Fruit fly (Drosophila melanogaster) whole organism, adult: ENCODE measurements around the gene NKCC.

Experiments used
- CG11617 ChIP-seq: fragments of 200-800 bp; sonication (Bioruptor generic); optimal IDR thresholded peaks from 2 replicates; lab custom pipeline; 2017; ENCODE audit warnings: mild to moderate bottlenecking, missing biosample characterization, missing genetic modification reagents, missing genetic modification characterization
- CG12768 ChIP-seq: fragments of 200-800 bp; sonication (Bioruptor generic); optimal IDR thresholded peaks from 2 replicates; lab custom pipeline; 2017; ENCODE audit warnings: missing biosample characterization, missing genetic modification characterization, mild to moderate bottlenecking, moderate library complexity, missing genetic modification reagents
- CG14711 ChIP-seq: fragments of 200-800 bp; sonication (Bioruptor generic); optimal IDR thresholded peaks from 2 replicates; lab custom pipeline; 2018; ENCODE audit warnings: missing biosample characterization, mild to moderate bottlenecking, missing genetic modification characterization, moderate library complexity
- CG1620 ChIP-seq: fragments of 200-800 bp; sonication (Bioruptor generic); optimal IDR thresholded peaks from 2 replicates; lab custom pipeline; 2016; ENCODE audit warnings: missing biosample characterization, missing genetic modification characterization
- CG33017 ChIP-seq: fragments of 200-800 bp; sonication (Bioruptor generic); optimal IDR thresholded peaks from 2 replicates; lab custom pipeline; 2018; ENCODE audit warnings: missing biosample characterization, mild to moderate bottlenecking, missing genetic modification characterization, moderate library complexity
- CG5204 ChIP-seq: fragments of 200-800 bp; sonication (Bioruptor generic); optimal IDR thresholded peaks from 2 replicates; lab custom pipeline; 2016; ENCODE audit warnings: missing biosample characterization, missing genetic modification characterization
- CG7045 ChIP-seq: fragments of 200-800 bp; sonication (Bioruptor generic); optimal IDR thresholded peaks from 2 replicates; lab custom pipeline; 2017; ENCODE audit warnings: missing biosample characterization, mild to moderate bottlenecking, missing genetic modification characterization
- CG7101 ChIP-seq: fragments of 200-800 bp; sonication (Bioruptor generic); optimal IDR thresholded peaks from 2 replicates; lab custom pipeline; 2018; ENCODE audit warnings: missing biosample characterization, mild to moderate bottlenecking, missing genetic modification characterization, moderate library complexity
- Clk ChIP-seq: fragments of 200-800 bp; sonication (Bioruptor generic); optimal IDR thresholded peaks from 2 replicates; lab custom pipeline; 2017; ENCODE audit warnings: missing biosample characterization, missing genetic modification characterization
- Crg-1 ChIP-seq: fragments of 200-800 bp; sonication (Bioruptor generic); optimal IDR thresholded peaks from 2 replicates; lab custom pipeline; 2016; ENCODE audit warnings: missing biosample characterization, missing genetic modification characterization
- Hr96 ChIP-seq: fragments of 200-800 bp; sonication (Bioruptor generic); optimal IDR thresholded peaks from 2 replicates; lab custom pipeline; 2016; ENCODE audit warnings: missing biosample characterization, missing genetic modification characterization
- Mnt ChIP-seq: fragments of 200-800 bp; sonication (Bioruptor generic); optimal IDR thresholded peaks from 2 replicates; lab custom pipeline; 2016; ENCODE audit warnings: missing biosample characterization, mild to moderate bottlenecking, missing genetic modification characterization
- bab1 ChIP-seq: fragments of 200-800 bp; sonication (Bioruptor generic); optimal IDR thresholded peaks from 3 replicates; lab custom pipeline; 2019; ENCODE audit warnings: missing biosample characterization, mild to moderate bottlenecking, missing genetic modification characterization, moderate library complexity
- cic ChIP-seq: fragments of 200-800 bp; sonication (Bioruptor generic); optimal IDR thresholded peaks from 2 replicates; lab custom pipeline; 2017; ENCODE audit warnings: missing biosample characterization, mild to moderate bottlenecking, missing genetic modification characterization, moderate library complexity
- cnc ChIP-seq, 2 experiments: fragments of >200 bp; optimal IDR thresholded peaks; 2 replicates each; lab custom pipeline; 2017
- kay ChIP-seq: fragments of 200-800 bp; sonication (Bioruptor generic); peaks from one replicate; lab custom pipeline; 2016; ENCODE audit warnings: missing biosample characterization, missing genetic modification characterization, borderline replicate concordance
- ovo ChIP-seq: fragments of 200-800 bp; sonication (Bioruptor generic); optimal IDR thresholded peaks from 2 replicates; lab custom pipeline; 2016; ENCODE audit warnings: missing biosample characterization, missing genetic modification characterization
- pad ChIP-seq: fragments of 200-800 bp; sonication (Bioruptor generic); optimal IDR thresholded peaks from 3 replicates; lab custom pipeline; 2017; ENCODE audit warnings: missing biosample characterization, missing genetic modification characterization, mild to moderate bottlenecking, moderate library complexity, missing genetic modification reagents
- tj ChIP-seq: fragments of 200-800 bp; sonication (Bioruptor generic); optimal IDR thresholded peaks from 3 replicates; lab custom pipeline; 2017; ENCODE audit warnings: missing biosample characterization, mild to moderate bottlenecking, missing genetic modification characterization, moderate library complexity
- toe ChIP-seq: fragments of 200-800 bp; sonication (Bioruptor generic); optimal IDR thresholded peaks from 2 replicates; lab custom pipeline; 2016; ENCODE audit warnings: missing biosample characterization, missing genetic modification characterization

Gene NKCC

dm6 chr3R:5516582-5517001 lies 14.1 kb upstream of the NKCC start:
- TF ChIP-seq Mnt (GFP tag; lab: Kevin White, UChicago) (no peak), toe (no peak), CG11617 (GFP tag; lab: Kevin White, UChicago) (no peak), Crg-1 (GFP tag; lab: Kevin White, UChicago) (no peak), cic (no peak), cnc (optimal IDR thresholded peaks at IDR 0.05; lab: Kevin White, UChicago) (no peak), ovo (GFP tag; lab: Kevin White, UChicago) (no peak), pad (GFP tag; lab: Kevin White, UChicago) (no peak), Clk (GFP tag; lab: Kevin White, UChicago) (no peak), CG14711 (tag; lab: Kevin White, UChicago) (no peak)

dm6 chr3R:5514759-5515158 lies 12.3 kb upstream of the NKCC start:
- TF ChIP-seq CG1620 (GFP tag; lab: Kevin White, UChicago), result no peak
- TF ChIP-seq CG33017 (tag; lab: Kevin White, UChicago), result no peak

- TF ChIP-seq CG11617 (GFP tag; lab: Kevin White, UChicago) (no peak), pad (GFP tag; lab: Kevin White, UChicago) (no peak), Clk (GFP tag; lab: Kevin White, UChicago) (no peak), cic (peak; percentile 53), CG12768 (peak; percentile 6), toe (no peak), Hr96 (GFP tag; lab: Kevin White, UChicago) (no peak), tj (GFP tag; lab: Kevin White, UChicago) (no peak)
These were observed 1.4 kb upstream of the NKCC start for dm6 chr3R:5503789-5504387.

dm6 chr3R:5497600-5497999 lies 4.9 kb downstream of the NKCC start:
- TF ChIP-seq tj (GFP tag; lab: Kevin White, UChicago) (no peak), pad (GFP tag; lab: Kevin White, UChicago) (no peak), toe (no peak), Hr96 (GFP tag; lab: Kevin White, UChicago) (no peak), CG14711 (tag; lab: Kevin White, UChicago) (no peak), CG7045 (GFP tag; lab: Kevin White, UChicago) (no peak), CG12768 (no peak), Mnt (GFP tag; lab: Kevin White, UChicago) (no peak), CG7101 (tag; lab: Kevin White, UChicago) (no peak), Crg-1 (GFP tag; lab: Kevin White, UChicago) (no peak), CG1620 (GFP tag; lab: Kevin White, UChicago) (no peak), CG5204 (GFP tag; lab: Kevin White, UChicago) (no peak), CG11617 (GFP tag; lab: Kevin White, UChicago) (no peak), ovo (GFP tag; lab: Kevin White, UChicago) (no peak), Clk (GFP tag; lab: Kevin White, UChicago) (no peak), CG33017 (tag; lab: Kevin White, UChicago) (no peak), cic (no peak), bab1 (GFP tag; lab: Kevin White, UChicago) (no peak), kay (GFP tag; lab: Kevin White, UChicago) (no peak), cnc (optimal IDR thresholded peaks at IDR 0.05; lab: Kevin White, UChicago) (no peak)

- peak; percentile 31 for TF ChIP-seq pad (GFP tag; lab: Kevin White, UChicago)
- peak; percentile 47 for TF ChIP-seq CG33017 (tag; lab: Kevin White, UChicago)
- TF ChIP-seq CG12768, result peak; percentile 24
- TF ChIP-seq Hr96 (GFP tag; lab: Kevin White, UChicago), result no peak
- peak; percentile 71 for TF ChIP-seq CG14711 (tag; lab: Kevin White, UChicago)
- TF ChIP-seq ovo (GFP tag; lab: Kevin White, UChicago), result no peak
- TF ChIP-seq Crg-1 (GFP tag; lab: Kevin White, UChicago), result no peak
- peak; percentile 70 for TF ChIP-seq CG7101 (tag; lab: Kevin White, UChicago)
- no peak for TF ChIP-seq Clk (GFP tag; lab: Kevin White, UChicago)
- TF ChIP-seq CG5204 (GFP tag; lab: Kevin White, UChicago), result peak; percentile 44
- TF ChIP-seq kay (GFP tag; lab: Kevin White, UChicago), result no peak
- no peak for TF ChIP-seq cic
- peak; percentile 68 for TF ChIP-seq CG1620 (GFP tag; lab: Kevin White, UChicago)
- TF ChIP-seq CG7045 (GFP tag; lab: Kevin White, UChicago), result peak; percentile 46
- no peak for TF ChIP-seq cnc (optimal IDR thresholded peaks at IDR 0.05; lab: Kevin White, UChicago)
- no peak for TF ChIP-seq Mnt (GFP tag; lab: Kevin White, UChicago)
- peak; percentile 53 for TF ChIP-seq CG11617 (GFP tag; lab: Kevin White, UChicago)
- TF ChIP-seq toe, result no peak
- peak; percentile 8 for TF ChIP-seq tj (GFP tag; lab: Kevin White, UChicago)
- peak; percentile 27 for TF ChIP-seq bab1 (GFP tag; lab: Kevin White, UChicago)
These were observed 17.2 kb downstream of the NKCC start, which contains the start of gene CG31550 for dm6 chr3R:5485295-5485718. TSS of gene CG31550 (plus strand) at chr3R:5485543.

dm6 chr3R:5483488-5484109 lies 18.9 kb downstream of the NKCC start, which contains the start of gene ksr:
TSS of gene ksr (minus strand) at chr3R:5483906.
- TF ChIP-seq Mnt (GFP tag; lab: Kevin White, UChicago), result no peak
- peak; percentile 36 for TF ChIP-seq CG14711 (tag; lab: Kevin White, UChicago)
- TF ChIP-seq CG12768, result no peak
- peak; percentile 31 for TF ChIP-seq bab1 (GFP tag; lab: Kevin White, UChicago)
- no peak for TF ChIP-seq kay (GFP tag; lab: Kevin White, UChicago)
- peak; percentile 56 for TF ChIP-seq CG33017 (tag; lab: Kevin White, UChicago)
- TF ChIP-seq CG7101 (tag; lab: Kevin White, UChicago), result peak; percentile 70
